Worm (Caenorhabditis elegans) whole organism, late embryonic: ENCODE data around the gene C41A3.2.

ENCODE experiments used
- F13H6.1 ChIP-seq: sonication (generic microtip); optimal IDR thresholded peaks from 2 replicates; lab custom pipeline; 2016; ENCODE audit warnings: missing genetic modification characterization, missing compliant biosample characterization
- K09A11.1 ChIP-seq: sonication (generic microtip); optimal IDR thresholded peaks from 2 replicates; lab custom pipeline; 2017; ENCODE audit warnings: antibody characterized with exemption, mild to moderate bottlenecking, missing genetic modification characterization, missing compliant biosample characterization; ENCODE audit not compliant: insufficient read depth
- ahr-1 ChIP-seq: sonication (generic microtip); optimal IDR thresholded peaks from 2 replicates; lab custom pipeline; 2016; ENCODE audit warnings: missing genetic modification characterization, missing compliant biosample characterization
- ama-1 ChIP-seq: fragments of 150-350 bp; optimal IDR thresholded peaks from 2 replicates; lab custom pipeline; 2014
- ceh-14 ChIP-seq: sonication (generic microtip); optimal IDR thresholded peaks from 2 replicates; lab custom pipeline; 2016; ENCODE audit warnings: missing genotype, missing genetic modification characterization, missing compliant biosample characterization
- ceh-18 ChIP-seq: sonication (generic microtip); optimal IDR thresholded peaks from 2 replicates; lab custom pipeline; 2016; ENCODE audit warnings: missing genetic modification characterization, missing compliant biosample characterization
- ceh-19 ChIP-seq: fragments of 200-800 bp; sonication (Bioruptor generic); optimal IDR thresholded peaks from 2 replicates; lab custom pipeline; 2018; ENCODE audit warnings: mild to moderate bottlenecking, missing genetic modification characterization, missing compliant biosample characterization
- ceh-2 ChIP-seq: sonication (generic microtip); optimal IDR thresholded peaks from 2 replicates; lab custom pipeline; 2016; ENCODE audit warnings: missing genotype, missing genetic modification characterization, missing compliant biosample characterization
- ceh-22 ChIP-seq: sonication (generic microtip); optimal IDR thresholded peaks from 2 replicates; lab custom pipeline; 2017; ENCODE audit warnings: missing biosample characterization, missing genetic modification characterization
- ceh-24 ChIP-seq: sonication (generic microtip); optimal IDR thresholded peaks from 2 replicates; lab custom pipeline; 2016; ENCODE audit warnings: mild to moderate bottlenecking, missing genetic modification characterization, missing compliant biosample characterization
- ceh-30 ChIP-seq: fragments of 150-350 bp; optimal IDR thresholded peaks from 2 replicates; lab custom pipeline; 2014; ENCODE audit warnings: missing biosample characterization, missing genetic modification characterization
- ceh-34 ChIP-seq: sonication (generic microtip); optimal IDR thresholded peaks from 2 replicates; lab custom pipeline; 2016; ENCODE audit warnings: mild to moderate bottlenecking, missing genetic modification characterization, missing compliant biosample characterization
- ceh-45 ChIP-seq: fragments of 200-800 bp; sonication (Bioruptor generic); IDR thresholded peaks from 2 replicates; pipeline ENCODE4 v1.3.6; 2022; ENCODE audit warnings: missing genetic modification reagents, missing genetic modification characterization, missing compliant biosample characterization
- ceh-48 ChIP-seq: sonication (generic microtip); optimal IDR thresholded peaks from 2 replicates; lab custom pipeline; 2016; ENCODE audit warnings: missing genetic modification characterization, inconsistent platforms, missing compliant biosample characterization
- ceh-6 ChIP-seq: fragments of 200-800 bp; sonication (Bioruptor generic); optimal IDR thresholded peaks from 2 replicates; lab custom pipeline; 2018; ENCODE audit warnings: mild to moderate bottlenecking, missing genetic modification characterization, missing compliant biosample characterization
- ceh-9 ChIP-seq: sonication (generic microtip); optimal IDR thresholded peaks from 2 replicates; lab custom pipeline; 2016; ENCODE audit warnings: mild to moderate bottlenecking, missing genetic modification characterization, inconsistent platforms, missing compliant biosample characterization
- dmd-4 ChIP-seq: sonication (generic microtip); optimal IDR thresholded peaks from 2 replicates; lab custom pipeline; 2016; ENCODE audit warnings: borderline replicate concordance, missing genetic modification characterization, missing compliant biosample characterization
- dve-1 ChIP-seq: sonication (generic microtip); optimal IDR thresholded peaks from 2 replicates; lab custom pipeline; 2017; ENCODE audit warnings: antibody characterized with exemption, mild to moderate bottlenecking, missing genetic modification characterization, missing compliant biosample characterization
- elt-2 ChIP-seq: sonication (generic microtip); optimal IDR thresholded peaks from 2 replicates; lab custom pipeline; 2016; ENCODE audit warnings: missing genetic modification reagents, missing genetic modification characterization, missing compliant biosample characterization
- elt-4 ChIP-seq: sonication (generic microtip); optimal IDR thresholded peaks from 2 replicates; lab custom pipeline; 2016; ENCODE audit warnings: missing genetic modification characterization, missing compliant biosample characterization
- eyg-1 ChIP-seq: sonication (generic microtip); optimal IDR thresholded peaks from 2 replicates; lab custom pipeline; 2016; ENCODE audit warnings: missing genotype, missing genetic modification characterization, missing compliant biosample characterization
- fax-1 ChIP-seq: sonication (generic microtip); optimal IDR thresholded peaks from 2 replicates; lab custom pipeline; 2016; ENCODE audit warnings: missing genotype, missing genetic modification characterization, missing compliant biosample characterization
- hlh-30 ChIP-seq: sonication (generic microtip); optimal IDR thresholded peaks from 2 replicates; lab custom pipeline; 2017; ENCODE audit warnings: antibody characterized with exemption, missing genetic modification characterization, missing compliant biosample characterization; ENCODE audit not compliant: insufficient read depth
- hlh-6 ChIP-seq: sonication (generic microtip); optimal IDR thresholded peaks from 2 replicates; lab custom pipeline; 2016; ENCODE audit warnings: missing genotype, missing genetic modification characterization, missing compliant biosample characterization
- hlh-8 ChIP-seq: sonication (generic microtip); optimal IDR thresholded peaks from 2 replicates; lab custom pipeline; 2016; ENCODE audit warnings: missing genotype, missing genetic modification characterization, missing compliant biosample characterization
- lim-6 ChIP-seq: sonication (generic microtip); optimal IDR thresholded peaks from 2 replicates; lab custom pipeline; 2016; ENCODE audit warnings: missing genetic modification characterization, missing compliant biosample characterization
- lin-11 ChIP-seq: fragments of 200-800 bp; sonication (Bioruptor generic); optimal IDR thresholded peaks from 2 replicates; lab custom pipeline; 2018; ENCODE audit warnings: mild to moderate bottlenecking, missing genetic modification characterization, missing compliant biosample characterization
- madf-2 ChIP-seq: sonication (generic microtip); optimal IDR thresholded peaks from 2 replicates; lab custom pipeline; 2017; ENCODE audit warnings: missing genetic modification characterization, missing compliant biosample characterization
- mec-3 ChIP-seq: sonication (generic microtip); optimal IDR thresholded peaks from 2 replicates; lab custom pipeline; 2016; ENCODE audit warnings: borderline replicate concordance, missing genetic modification characterization, missing compliant biosample characterization
- nhr-232 ChIP-seq: sonication (generic microtip); optimal IDR thresholded peaks from 2 replicates; lab custom pipeline; 2016; ENCODE audit warnings: missing genetic modification characterization, missing compliant biosample characterization
- npax-4 ChIP-seq: sonication (generic microtip); optimal IDR thresholded peaks from 2 replicates; lab custom pipeline; 2016; ENCODE audit warnings: missing genetic modification characterization, missing compliant biosample characterization
- odd-2 ChIP-seq: sonication (generic microtip); optimal IDR thresholded peaks from 2 replicates; lab custom pipeline; 2017; ENCODE audit warnings: antibody characterized with exemption, mild to moderate bottlenecking, missing genetic modification characterization, missing compliant biosample characterization
- pat-9 ChIP-seq: fragments of 200-800 bp; sonication (Bioruptor generic); optimal IDR thresholded peaks from 2 replicates; lab custom pipeline; 2018; ENCODE audit warnings: mild to moderate bottlenecking, missing genetic modification characterization, moderate library complexity, missing compliant biosample characterization
- pax-1 ChIP-seq: fragments of 150-350 bp; optimal IDR thresholded peaks from 2 replicates; lab custom pipeline; 2014; ENCODE audit warnings: missing biosample characterization, missing genetic modification characterization
- pha-2 ChIP-seq: sonication (generic microtip); optimal IDR thresholded peaks from 2 replicates; lab custom pipeline; 2017; ENCODE audit warnings: mild to moderate bottlenecking, missing genetic modification characterization, missing compliant biosample characterization
- pha-4 ChIP-seq: fragments of 150-350 bp; optimal IDR thresholded peaks from 2 replicates; lab custom pipeline; 2018; ENCODE audit warnings: missing biosample characterization, missing genetic modification reagents, missing genetic modification characterization
- pqm-1 ChIP-seq: sonication (generic microtip); optimal IDR thresholded peaks from 2 replicates; lab custom pipeline; 2016; ENCODE audit warnings: missing genetic modification characterization, missing compliant biosample characterization
- pros-1 ChIP-seq: fragments of 150-350 bp; optimal IDR thresholded peaks from 2 replicates; lab custom pipeline; 2014; ENCODE audit warnings: missing biosample characterization, missing genetic modification reagents, missing genetic modification characterization
- ref-2 ChIP-seq: sonication (generic microtip); optimal IDR thresholded peaks from 2 replicates; lab custom pipeline; 2016; ENCODE audit warnings: missing genetic modification characterization, missing compliant biosample characterization
- sdc-2 ChIP-seq: sonication (generic microtip); optimal IDR thresholded peaks from 2 replicates; lab custom pipeline; 2016; ENCODE audit warnings: missing genotype, missing genetic modification characterization, missing compliant biosample characterization
- sox-2 ChIP-seq: fragments of 200-800 bp; sonication (Bioruptor generic); IDR thresholded peaks from 2 replicates; pipeline ENCODE4 v1.3.6; 2022; ENCODE audit warnings: missing genetic modification reagents, missing genetic modification characterization, missing compliant biosample characterization
- tbx-2 ChIP-seq: sonication (generic microtip); optimal IDR thresholded peaks from 2 replicates; lab custom pipeline; 2016; ENCODE audit warnings: missing genetic modification characterization, missing compliant biosample characterization
- ttx-3 ChIP-seq: sonication (generic microtip); optimal IDR thresholded peaks from 2 replicates; lab custom pipeline; 2016; ENCODE audit warnings: missing genetic modification reagents, missing genetic modification characterization, missing compliant biosample characterization
- unc-3 ChIP-seq, 2 experiments: fragments of 200-800 bp in 1 of 2; sonication (Bioruptor generic) in 1 of 2; sonication (generic microtip) in 1 of 2; conservative IDR thresholded peaks in 1 of 2; optimal IDR thresholded peaks in 1 of 2; 2 replicates each; pipeline versions ENCODE4 v1.3.6 to Lab custom; 2016 to 2022; ENCODE audit warnings: missing compliant biosample characterization in 2 of 2, missing genetic modification characterization in 2 of 2, missing genetic modification reagents in 1 of 2
- unc-55 ChIP-seq: sonication (generic microtip); optimal IDR thresholded peaks from 2 replicates; lab custom pipeline; 2017; ENCODE audit warnings: missing biosample characterization, missing genetic modification reagents, missing genetic modification characterization
- ztf-16 ChIP-seq: sonication (generic microtip); optimal IDR thresholded peaks from 2 replicates; lab custom pipeline; 2017; ENCODE audit warnings: missing genetic modification characterization, missing compliant biosample characterization

C41A3.2 gene

ce11 chrX:5429335-5429734 is 15.2 kb upstream of the C41A3.2 start (continued):
- TF ChIP-seq pros-1 (tag; lab: Kevin White, UChicago): peak; percentile 97
- peak; percentile 22 for TF ChIP-seq nhr-232 (tag; lab: Kevin White, UChicago)
- TF ChIP-seq pax-1 (tag; lab: Kevin White, UChicago): no peak
- TF ChIP-seq unc-3 (GFP tag; conservative IDR thresholded peaks at IDR 0.05; lab: Robert Waterston, UW): no peak; the same call in 1 of the 2 replicates
- TF ChIP-seq unc-3 (tag; optimal IDR thresholded peaks at IDR 0.05; lab: Kevin White, UChicago): peak; percentile 46
- TF ChIP-seq ceh-19 (GFP tag; lab: Kevin White, UChicago): peak; percentile 57
- TF ChIP-seq ref-2 (tag; lab: Kevin White, UChicago): peak; percentile 97
- TF ChIP-seq lim-6 (tag; lab: Kevin White, UChicago): no peak
- no peak for TF ChIP-seq mec-3 (tag; lab: Kevin White, UChicago)
- no peak for TF ChIP-seq pha-2 (tag; lab: Kevin White, UChicago)
- peak; percentile 79 for TF ChIP-seq ceh-30 (tag; lab: Kevin White, UChicago)
- peak; percentile 53 for TF ChIP-seq fax-1 (tag; lab: Kevin White, UChicago)
- peak; percentile 83 for TF ChIP-seq madf-2 (tag; lab: Kevin White, UChicago)
- peak; percentile 94 for TF ChIP-seq tbx-2
- TF ChIP-seq ceh-45 (GFP tag; lab: Robert Waterston, UW): peak; percentile 40; the same call in 1 of the 2 replicates
- TF ChIP-seq elt-2 (tag; lab: Kevin White, UChicago): no peak
- TF ChIP-seq lin-11 (tag; lab: Kevin White, UChicago): no peak
- peak; percentile 93 for TF ChIP-seq ceh-34 (tag; lab: Kevin White, UChicago)
- TF ChIP-seq dmd-4 (tag; lab: Kevin White, UChicago): peak; percentile 67
- TF ChIP-seq ceh-2 (tag; lab: Kevin White, UChicago): peak; percentile 73
- no peak for TF ChIP-seq ceh-9 (tag; lab: Kevin White, UChicago)
- TF ChIP-seq K09A11.1 (tag; lab: Kevin White, UChicago): peak; percentile 67
- no peak for TF ChIP-seq elt-4
- TF ChIP-seq sdc-2 (tag; lab: Kevin White, UChicago): peak; percentile 99
- peak; percentile 81 for TF ChIP-seq ztf-16
- peak; percentile 85 for TF ChIP-seq hlh-30 (tag; lab: Kevin White, UChicago)
- TF ChIP-seq ceh-6: peak; percentile 77
- TF ChIP-seq, all 69 proteins: peak for 51

ce11 chrX:5413510-5413909 is 640 bp downstream of the C41A3.2 start, which contains the start of gene pks-1:
TSS of gene pks-1 (plus strand) at chrX:5413810.
- TF ChIP-seq unc-3 (GFP tag; conservative IDR thresholded peaks at IDR 0.05; lab: Robert Waterston, UW) (no peak), unc-3 (tag; optimal IDR thresholded peaks at IDR 0.05; lab: Kevin White, UChicago) (no peak), hlh-30 (tag; lab: Kevin White, UChicago) (no peak), unc-55 (GFP tag; lab: Kevin White, UChicago) (no peak), pax-1 (tag; lab: Kevin White, UChicago) (no peak)

DNA sequence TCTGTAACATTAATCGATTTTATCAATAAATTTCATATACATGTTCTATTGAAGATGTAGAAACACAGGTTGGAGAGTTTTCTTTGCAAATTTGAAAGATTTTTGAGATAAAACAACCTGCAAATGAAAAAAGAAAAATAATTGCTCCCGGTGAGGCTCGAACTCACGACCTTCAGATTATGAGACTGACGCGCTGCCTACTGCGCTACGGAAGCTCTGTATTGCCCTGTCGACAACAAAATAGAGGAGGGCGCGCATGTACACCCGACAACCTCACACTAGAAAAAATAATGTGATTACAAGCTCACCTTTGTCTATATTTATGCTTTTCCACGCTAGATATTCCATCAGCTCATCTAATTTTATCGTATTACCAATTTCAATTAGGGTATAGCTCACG is 6.9 kb downstream of the C41A3.2 start:
- TF ChIP-seq odd-2 (tag; lab: Kevin White, UChicago) (no peak), lin-11 (tag; lab: Kevin White, UChicago) (no peak), pax-1 (tag; lab: Kevin White, UChicago) (no peak), pqm-1 (tag; lab: Kevin White, UChicago) (no peak), pat-9 (tag; lab: Kevin White, UChicago) (peak; percentile 37), dve-1 (tag; lab: Kevin White, UChicago) (no peak), K09A11.1 (tag; lab: Kevin White, UChicago) (no peak), ttx-3 (tag; lab: Kevin White, UChicago) (no peak), ama-1 (no peak), ceh-48 (tag; lab: Kevin White, UChicago) (no peak), tbx-2 (no peak), ceh-14 (tag; lab: Kevin White, UChicago) (peak; percentile 18), npax-4 (no peak), eyg-1 (tag; lab: Kevin White, UChicago) (no peak), ceh-45 (GFP tag; lab: Robert Waterston, UW) (no peak), hlh-30 (tag; lab: Kevin White, UChicago) (no peak), fax-1 (tag; lab: Kevin White, UChicago) (peak; percentile 42), ceh-19 (GFP tag; lab: Kevin White, UChicago) (no peak), pros-1 (tag; lab: Kevin White, UChicago) (no peak), ceh-22 (tag; lab: Kevin White, UChicago) (no peak), ceh-18 (tag; lab: Kevin White, UChicago) (peak; percentile 3), sdc-2 (tag; lab: Kevin White, UChicago) (peak; percentile 65), elt-2 (tag; lab: Kevin White, UChicago) (peak; percentile 59), hlh-8 (tag; lab: Kevin White, UChicago) (no peak), hlh-6 (tag; lab: Kevin White, UChicago) (no peak), ahr-1 (tag; lab: Kevin White, UChicago) (no peak), ceh-24 (tag; lab: Kevin White, UChicago) (no peak), unc-55 (GFP tag; lab: Kevin White, UChicago) (no peak), pha-4 (tag; lab: Kevin White, UChicago) (no peak), sox-2 (GFP tag; lab: Robert Waterston, UW) (no peak), F13H6.1 (tag; lab: Kevin White, UChicago) (peak; percentile 16)
